Worm (Caenorhabditis elegans) whole organism, L4 larva: ENCODE results near the gene sru-7.

Source experiments
- ZK546.5 ChIP-seq, 2 experiments: sonication (generic microtip); optimal IDR thresholded peaks; 2 replicates each; lab custom pipeline; 2017; ENCODE audit warnings: missing biosample characterization in 2 of 2, missing genetic modification characterization in 2 of 2
- aha-1 ChIP-seq: fragments of 150-350 bp; peaks from one replicate; lab custom pipeline; 2014; ENCODE audit warnings: missing biosample characterization, missing genetic modification characterization
- aly-2 ChIP-seq: sonication (generic microtip); optimal IDR thresholded peaks from 2 replicates; lab custom pipeline; 2018; ENCODE audit warnings: missing biosample characterization, missing genetic modification characterization
- ceh-20 ChIP-seq: fragments of 200-800 bp; sonication (Bioruptor generic); IDR thresholded peaks from 2 replicates; pipeline ENCODE4 v1.3.6; 2022; ENCODE audit warnings: missing genetic modification reagents, missing genetic modification characterization, missing compliant biosample characterization
- nhr-76 ChIP-seq: fragments of 150-350 bp; optimal IDR thresholded peaks from 2 replicates; lab custom pipeline; 2014; ENCODE audit warnings: missing biosample characterization, missing genetic modification characterization
- saeg-2 ChIP-seq: fragments of 200-800 bp; sonication (Bioruptor generic); IDR thresholded peaks from 2 replicates; pipeline ENCODE4 v1.3.6; 2022; ENCODE audit warnings: missing genetic modification reagents, missing genetic modification characterization, missing compliant biosample characterization

DNA sequence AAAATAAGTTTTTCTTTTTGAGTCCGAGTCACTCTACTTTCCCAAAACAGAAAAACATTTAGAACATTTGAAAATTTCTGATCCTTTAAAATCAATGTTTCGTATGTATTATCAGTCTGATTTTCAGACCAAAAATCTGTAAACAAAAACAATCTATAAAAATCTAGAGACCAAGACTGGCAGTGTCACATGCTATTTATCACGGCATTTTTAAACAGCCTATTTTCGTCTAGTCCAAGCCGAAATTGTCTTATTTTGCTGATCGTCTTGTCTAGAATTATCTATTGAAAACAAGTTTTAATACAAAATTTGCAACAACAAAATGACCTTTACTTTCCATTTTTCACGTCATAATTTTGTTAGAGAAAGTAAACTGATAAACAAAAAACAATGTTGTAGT is 34.2 kb downstream of the sru-7 start:
- TF ChIP-seq aha-1 (tag; lab: Kevin White, UChicago) = no peak
- no peak for TF ChIP-seq ceh-20
- TF ChIP-seq aly-2 (tag; lab: Kevin White, UChicago) = no peak
- no peak for TF ChIP-seq saeg-2 (GFP tag; lab: Robert Waterston, UW)
- no peak for TF ChIP-seq nhr-76 (tag; lab: Kevin White, UChicago)
- no peak for TF ChIP-seq ZK546.5 (tag; optimal IDR thresholded peaks at IDR 0.05; lab: Kevin White, UChicago)
